Fruit fly (Drosophila melanogaster) Kc167 (cell line): ENCODE results near the gene CG32756.
"Not testable (repeated sequence)": the region's sequence is repeated elsewhere in the genome, so short reads cannot be mapped to it uniquely, and the experiment has no call there.

Source experiments
- Myc ChIP-seq: fragments of >200 bp; optimal IDR thresholded peaks from 2 replicates; lab custom pipeline; 2017; ENCODE audit warnings: missing external identifiers
- Sin3A ChIP-seq: fragments of >200 bp; optimal IDR thresholded peaks from 2 replicates; lab custom pipeline; 2018; ENCODE audit warnings: missing external identifiers
- h ChIP-seq: fragments of >200 bp; optimal IDR thresholded peaks from 3 replicates; lab custom pipeline; 2018; ENCODE audit warnings: missing external identifiers
- insv ChIP-seq: fragments of >200 bp; optimal IDR thresholded peaks from 3 replicates; lab custom pipeline; 2018; ENCODE audit warnings: missing external identifiers
- psq ChIP-seq: fragments of >200 bp; optimal IDR thresholded peaks from 2 replicates; lab custom pipeline; 2017; ENCODE audit warnings: missing external identifiers
- ttk ChIP-seq: sonication (Bioruptor generic); optimal IDR thresholded peaks from 2 replicates; lab custom pipeline; 2017; ENCODE audit warnings: missing external identifiers

CG32756 gene

DNA sequence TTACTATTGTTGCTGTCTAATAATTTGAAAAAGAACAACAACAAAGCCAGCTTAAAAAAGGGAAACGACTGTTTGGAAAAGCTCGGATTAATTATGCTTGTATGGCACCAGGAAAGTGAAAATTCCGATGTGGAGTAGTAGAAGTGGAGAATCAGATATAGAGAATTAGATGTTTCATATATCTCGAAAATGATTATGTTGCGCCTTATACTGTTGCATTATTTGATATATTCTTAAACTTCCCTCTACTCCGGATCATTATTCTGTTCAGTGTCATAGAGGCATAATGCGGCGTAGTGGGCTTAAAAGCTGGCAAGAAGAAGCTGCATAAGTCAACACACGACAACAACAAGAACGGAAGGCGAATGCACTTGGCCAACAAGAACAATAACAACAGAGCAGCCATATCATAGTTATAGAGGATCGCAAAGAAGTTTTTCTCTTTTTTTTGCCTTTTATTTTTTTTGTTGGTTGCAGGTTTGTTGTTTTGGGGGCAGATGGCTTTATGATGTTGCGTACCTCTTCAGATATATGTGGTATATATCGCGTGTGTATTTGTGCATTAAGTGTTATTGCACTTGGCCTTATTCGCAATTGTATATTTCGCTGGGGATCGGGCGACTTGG is 19.6 kb upstream of the CG32756 start:
- no peak for TF ChIP-seq h (lab: Kevin White, UChicago)
- no peak for TF ChIP-seq ttk (lab: Kevin White, UChicago)
- TF ChIP-seq Sin3A (lab: Kevin White, UChicago), result no peak
- no peak for TF ChIP-seq psq (lab: Kevin White, UChicago)
- no peak for TF ChIP-seq Myc (lab: Kevin White, UChicago)
- TF ChIP-seq insv (lab: Kevin White, UChicago), result no peak

- TF ChIP-seq ttk (lab: Kevin White, UChicago), result no peak
- TF ChIP-seq h (lab: Kevin White, UChicago), result no peak
- TF ChIP-seq insv (lab: Kevin White, UChicago), result no peak
- no peak for TF ChIP-seq Myc (lab: Kevin White, UChicago)
- no peak for TF ChIP-seq Sin3A (lab: Kevin White, UChicago)
- TF ChIP-seq psq (lab: Kevin White, UChicago), result no peak
Observed at dm6 chrX:5926718-5927117, 18.8 kb upstream of the CG32756 start.

DNA sequence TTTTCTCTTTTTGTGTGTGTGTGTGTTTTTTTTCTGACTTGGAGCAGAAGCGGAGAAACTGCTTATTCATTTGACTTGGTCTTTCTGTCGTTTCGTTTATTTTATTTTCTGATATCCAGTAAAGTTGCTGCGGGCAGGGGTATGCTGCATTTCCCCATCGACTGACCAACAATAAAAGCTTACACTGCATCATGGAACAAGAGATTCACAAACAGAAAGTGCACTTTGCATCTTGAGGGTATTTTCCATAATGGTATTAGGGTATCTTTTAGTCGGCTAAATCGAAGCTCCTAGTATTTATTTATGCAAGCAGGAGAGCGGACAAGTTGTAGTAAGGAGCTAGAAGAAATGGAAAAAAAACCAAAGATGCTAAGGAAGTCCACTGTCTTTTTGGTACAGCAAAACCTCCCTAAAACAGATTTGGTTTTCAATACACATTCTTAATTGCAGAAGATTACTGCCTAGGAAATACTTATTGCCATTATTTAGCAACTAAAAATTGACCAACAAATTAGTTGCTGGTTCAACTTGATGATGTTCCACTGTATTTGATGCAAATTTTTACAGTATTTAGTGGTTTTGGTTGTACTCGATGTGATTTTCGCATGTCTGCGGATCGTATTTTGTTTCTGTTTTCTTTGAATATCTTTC is 13.0 kb upstream of the CG32756 start:
- no peak for TF ChIP-seq psq (lab: Kevin White, UChicago)
- no peak for TF ChIP-seq h (lab: Kevin White, UChicago)
- no peak for TF ChIP-seq Myc (lab: Kevin White, UChicago)
- TF ChIP-seq Sin3A (lab: Kevin White, UChicago), result no peak
- TF ChIP-seq insv (lab: Kevin White, UChicago), result no peak
- no peak for TF ChIP-seq ttk (lab: Kevin White, UChicago)

- TF ChIP-seq Sin3A (lab: Kevin White, UChicago), result no peak
- no peak for TF ChIP-seq h (lab: Kevin White, UChicago)
- TF ChIP-seq psq (lab: Kevin White, UChicago), result no peak
- no peak for TF ChIP-seq ttk (lab: Kevin White, UChicago)
- no peak for TF ChIP-seq insv (lab: Kevin White, UChicago)
- no peak for TF ChIP-seq Myc (lab: Kevin White, UChicago)
Observed at dm6 chrX:5935072-5935738, 10.3 kb upstream of the CG32756 start.

- TF ChIP-seq ttk (lab: Kevin White, UChicago) (no peak), Myc (lab: Kevin White, UChicago) (no peak), insv (lab: Kevin White, UChicago) (no peak), Sin3A (lab: Kevin White, UChicago) (no peak), psq (lab: Kevin White, UChicago) (no peak), h (lab: Kevin White, UChicago) (no peak)
Observed at dm6 chrX:5941824-5942223, 3.7 kb upstream of the CG32756 start.

dm6 chrX:5942306-5942705 is 3.2 kb upstream of the CG32756 start, which contains the start of gene CG12728:
Gene CG12728 (plus strand): TSS chrX:5942606.
- TF ChIP-seq insv, psq, ttk (lab: Kevin White, UChicago): not testable (repeated sequence)

DNA sequence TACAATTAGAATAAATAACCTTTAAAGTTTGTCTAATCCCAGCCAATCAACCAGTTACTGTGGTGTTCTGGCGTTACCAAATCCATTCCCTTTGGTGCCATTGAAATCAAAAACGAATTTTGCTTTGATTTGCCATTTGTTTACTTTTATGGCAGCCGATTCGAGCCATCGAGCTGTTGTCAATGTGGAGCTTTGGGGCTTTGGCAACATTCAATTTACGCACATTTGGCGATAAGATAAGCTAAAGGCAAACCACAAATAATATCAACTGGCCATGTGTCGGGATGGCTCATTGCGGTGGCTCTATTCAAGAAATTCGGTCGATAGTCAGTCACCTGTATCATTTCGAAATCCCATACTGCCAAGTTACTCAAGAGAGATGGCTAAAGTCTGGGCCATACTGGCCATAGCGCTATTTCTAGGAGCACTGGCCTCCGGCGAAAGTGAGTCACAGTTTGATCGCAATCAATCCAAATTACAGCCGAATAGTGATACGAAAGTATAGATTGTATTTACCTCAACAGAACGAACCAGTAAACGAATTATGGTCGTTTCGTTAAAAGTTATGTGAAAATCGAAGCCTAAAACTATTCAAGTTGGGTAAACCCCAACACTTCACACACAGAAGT is 2.5 kb downstream of the CG32756 start, which contains the start of gene CG6041:
Gene CG6041, plus strand, starts transcription at position 291 of the 629 bp plus-strand sequence.
- no peak for TF ChIP-seq Sin3A (lab: Kevin White, UChicago)
- no peak for TF ChIP-seq Myc (lab: Kevin White, UChicago)
- TF ChIP-seq ttk (lab: Kevin White, UChicago), result no peak
- no peak for TF ChIP-seq psq (lab: Kevin White, UChicago)
- no peak for TF ChIP-seq insv (lab: Kevin White, UChicago)
- TF ChIP-seq h (lab: Kevin White, UChicago), result no peak

DNA sequence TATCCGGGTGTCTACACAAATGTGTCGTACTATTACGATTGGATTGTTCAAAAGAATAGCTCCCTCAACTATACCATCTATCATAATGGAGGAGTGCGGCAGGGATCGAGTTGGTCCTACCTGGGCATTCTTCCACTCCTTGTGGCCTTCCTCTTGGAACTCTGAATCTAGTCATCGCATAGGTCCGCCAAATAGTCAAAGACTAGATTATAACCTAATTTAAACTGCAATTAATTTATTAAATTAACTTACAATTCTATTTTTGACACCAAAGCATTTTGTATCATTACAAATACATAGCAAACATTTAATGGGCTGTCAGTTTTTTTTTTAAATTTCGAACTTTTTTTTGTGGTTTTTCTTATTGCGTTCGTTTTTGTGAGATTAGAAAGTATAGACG is 4.5 kb downstream of the CG32756 start, which contains the start of gene CG32755:
Gene CG32755, plus strand, starts transcription at position 301 of the 400 bp plus-strand sequence.
- no peak for TF ChIP-seq insv (lab: Kevin White, UChicago)
- no peak for TF ChIP-seq ttk (lab: Kevin White, UChicago)
- TF ChIP-seq Sin3A (lab: Kevin White, UChicago), result no peak
- no peak for TF ChIP-seq psq (lab: Kevin White, UChicago)
- no peak for TF ChIP-seq Myc (lab: Kevin White, UChicago)
- no peak for TF ChIP-seq h (lab: Kevin White, UChicago)

dm6 chrX:5952265-5952664 is 6.8 kb downstream of the CG32756 start, which contains the start of gene CG6048:
Gene CG6048 (plus strand): TSS chrX:5952565.
- no peak for TF ChIP-seq Sin3A (lab: Kevin White, UChicago)
- no peak for TF ChIP-seq Myc (lab: Kevin White, UChicago)
- TF ChIP-seq insv (lab: Kevin White, UChicago), result no peak
- no peak for TF ChIP-seq psq (lab: Kevin White, UChicago)
- no peak for TF ChIP-seq h (lab: Kevin White, UChicago)
- TF ChIP-seq ttk (lab: Kevin White, UChicago), result no peak

DNA sequence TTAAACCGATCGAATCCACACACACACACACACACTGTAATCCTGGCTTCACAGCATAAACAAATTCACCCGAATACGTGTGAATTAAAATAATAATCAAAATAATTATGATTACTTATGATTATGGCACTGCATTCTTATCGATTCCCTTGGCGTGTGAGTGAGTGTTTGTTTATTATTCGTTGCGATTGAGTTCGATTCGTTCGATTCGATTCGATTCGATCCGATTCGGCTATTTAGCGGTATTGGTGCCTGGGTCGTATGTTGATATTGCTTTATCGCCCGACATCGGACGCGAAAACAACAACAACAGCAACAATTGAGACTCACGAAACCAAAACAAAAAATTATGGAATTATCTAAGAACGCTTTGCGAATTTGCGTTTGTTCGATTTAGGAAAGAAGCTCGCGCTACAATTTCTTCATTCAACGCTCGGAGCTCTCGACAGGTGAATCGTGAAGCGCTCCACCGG is 9.8 kb downstream of the CG32756 start, which contains the start of gene CG6067:
Gene CG6067, plus strand, starts transcription at position 423 of the 473 bp plus-strand sequence.
- TF ChIP-seq insv (lab: Kevin White, UChicago), result no peak
- TF ChIP-seq psq (lab: Kevin White, UChicago), result no peak
- no peak for TF ChIP-seq h (lab: Kevin White, UChicago)
- no peak for TF ChIP-seq Myc (lab: Kevin White, UChicago)
- TF ChIP-seq Sin3A (lab: Kevin White, UChicago), result no peak
- no peak for TF ChIP-seq ttk (lab: Kevin White, UChicago)
